Worm (Caenorhabditis elegans) whole organism, early embryonic: ENCODE results near the gene clh-3.

Experiments
- F13C5.2 ChIP-seq: sonication (generic microtip); optimal IDR thresholded peaks from 2 replicates; lab custom pipeline; 2017; ENCODE audit warnings: mild to moderate bottlenecking, missing genetic modification characterization, inconsistent platforms, missing compliant biosample characterization
- aly-1 ChIP-seq: sonication (generic microtip); optimal IDR thresholded peaks from 2 replicates; lab custom pipeline; 2016; ENCODE audit warnings: missing genetic modification characterization, missing compliant biosample characterization
- ama-1 ChIP-seq: fragments of 150-350 bp; optimal IDR thresholded peaks from 2 replicates; lab custom pipeline; 2014
- tra-4 ChIP-seq: sonication (generic microtip); optimal IDR thresholded peaks from 2 replicates; lab custom pipeline; 2017; ENCODE audit warnings: missing genetic modification characterization, missing compliant biosample characterization

ce11 chrII:7225864-7226522 is at the start of gene clh-3:
- TF ChIP-seq ama-1 (lab: Kevin White, UChicago): no peak
- TF ChIP-seq aly-1 (tag; lab: Kevin White, UChicago): no peak
- TF ChIP-seq tra-4: no peak
- TF ChIP-seq F13C5.2 (tag; lab: Kevin White, UChicago): no peak
